Worm (Caenorhabditis elegans): Measurements from ENCODE around the gene irg-1.

DNA sequence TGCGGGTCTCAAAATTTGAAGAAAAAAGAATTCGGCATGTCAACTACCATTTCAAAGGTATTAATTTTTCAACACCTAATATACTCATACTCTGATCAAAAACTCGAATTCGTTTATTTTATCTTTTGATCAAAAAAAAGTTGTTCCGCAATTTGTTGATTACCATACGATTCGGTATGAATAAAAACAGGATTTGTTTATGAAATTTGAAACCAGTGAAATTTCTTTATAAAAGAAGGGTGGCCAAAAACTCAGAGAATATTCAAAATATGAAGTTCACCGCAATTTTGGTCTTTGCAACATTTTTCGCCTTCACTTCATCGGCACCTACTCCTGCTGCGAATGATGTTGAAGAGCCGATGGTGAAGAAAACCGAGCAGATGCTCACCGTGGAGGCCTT lies 21.3 kb upstream of the irg-1 start, which contains the start of the genes C07G3.8 and C07G3.10:
- TF ChIP-seq pha-4 (tag; optimal IDR thresholded peaks at IDR 0.05) (no peak), fax-1 (tag; optimal IDR thresholded peaks at IDR 0.05) (no peak), ama-1 (optimal IDR thresholded peaks at IDR 0.05) (no peak), gmeb-2 (tag; optimal IDR thresholded peaks at IDR 0.05) (no peak), pqm-1 (tag; optimal IDR thresholded peaks at IDR 0.05) (no peak), nfya-1 (tag; optimal IDR thresholded peaks at IDR 0.05) (no peak), odd-2 (tag; optimal IDR thresholded peaks at IDR 0.05) (no peak), C38D4.7 (GFP tag; optimal IDR thresholded peaks at IDR 0.05) (no peak), fkh-10 (GFP tag; optimal IDR thresholded peaks at IDR 0.05) (no peak)

Measured in whole organism, late embryonic.